Fruit fly (Drosophila melanogaster) whole organism, embryonic: Measurements from ENCODE around the gene Lsd-1.

Experiments used
- Abd-B ChIP-seq: fragments of 200-800 bp; sonication (Bioruptor generic); optimal IDR thresholded peaks from 2 replicates; lab custom pipeline; 2018; ENCODE audit warnings: missing biosample characterization, mild to moderate bottlenecking, missing genetic modification characterization, moderate library complexity
- BtbVII ChIP-seq: fragments of 200-800 bp; sonication (Bioruptor generic); optimal IDR thresholded peaks from 3 replicates; lab custom pipeline; 2017; ENCODE audit warnings: missing biosample characterization, mild to moderate bottlenecking, missing genetic modification characterization
- CG1024 ChIP-seq: fragments of 200-800 bp; sonication (Bioruptor generic); IDR thresholded peaks from 2 replicates; pipeline ENCODE4 v1.3.6; 2022; ENCODE audit warnings: missing biosample characterization, missing genetic modification characterization
- CG10267 ChIP-seq: fragments of 200-800 bp; sonication (Bioruptor generic); optimal IDR thresholded peaks from 2 replicates; lab custom pipeline; 2018; ENCODE audit warnings: missing biosample characterization, mild to moderate bottlenecking, missing genetic modification characterization, moderate library complexity
- CG10321 ChIP-seq: fragments of 200-800 bp; sonication (Bioruptor generic); IDR thresholded peaks from 2 replicates; pipeline ENCODE4 v1.3.6; 2022; ENCODE audit warnings: missing biosample characterization, missing genetic modification characterization
- CG10366 ChIP-seq: fragments of 200-800 bp; sonication (Bioruptor generic); IDR thresholded peaks from 2 replicates; pipeline ENCODE4 v1.3.6; 2022; ENCODE audit warnings: missing biosample characterization, missing genetic modification characterization
- CG11398 ChIP-seq: fragments of 200-800 bp; sonication (Bioruptor generic); optimal IDR thresholded peaks from 2 replicates; lab custom pipeline; 2016; ENCODE audit warnings: missing biosample characterization, missing genetic modification characterization
- CG12942 ChIP-seq: fragments of 200-800 bp; sonication (Bioruptor generic); optimal IDR thresholded peaks from 3 replicates; lab custom pipeline; 2016; ENCODE audit warnings: missing biosample characterization, missing genetic modification characterization
- CG13775 ChIP-seq: fragments of 200-800 bp; sonication (Bioruptor generic); optimal IDR thresholded peaks from 3 replicates; lab custom pipeline; 2017; ENCODE audit warnings: missing biosample characterization, mild to moderate bottlenecking, missing genetic modification characterization
- CG1647 ChIP-seq: fragments of 200-800 bp; sonication (Bioruptor generic); optimal IDR thresholded peaks from 3 replicates; lab custom pipeline; 2016; ENCODE audit warnings: missing biosample characterization, missing genetic modification characterization
- CG16863 ChIP-seq: fragments of 200-800 bp; sonication (Bioruptor generic); optimal IDR thresholded peaks from 3 replicates; lab custom pipeline; 2016; ENCODE audit warnings: missing biosample characterization, missing genetic modification characterization
- CG2202 ChIP-seq: fragments of 200-800 bp; sonication (Bioruptor generic); optimal IDR thresholded peaks from 2 replicates; lab custom pipeline; 2018; ENCODE audit warnings: missing biosample characterization, mild to moderate bottlenecking, missing genetic modification characterization
- CG2712 ChIP-seq: fragments of 200-800 bp; optimal IDR thresholded peaks from 3 replicates; lab custom pipeline; 2019; ENCODE audit warnings: missing biosample characterization, mild to moderate bottlenecking, missing genetic modification characterization, moderate library complexity
- CG32532 ChIP-seq: fragments of 200-800 bp; sonication (Bioruptor generic); IDR thresholded peaks from 2 replicates; pipeline ENCODE4 v1.3.6; 2022; ENCODE audit warnings: missing biosample characterization, missing genetic modification characterization
- CG3407 ChIP-seq: fragments of 200-800 bp; sonication (Bioruptor generic); optimal IDR thresholded peaks from 2 replicates; lab custom pipeline; 2018; ENCODE audit warnings: missing biosample characterization, mild to moderate bottlenecking, missing genetic modification characterization
- CG3995 ChIP-seq: fragments of 200-800 bp; sonication (Bioruptor generic); optimal IDR thresholded peaks from 3 replicates; lab custom pipeline; 2016; ENCODE audit warnings: missing biosample characterization, missing genetic modification characterization
- CG4424 ChIP-seq: fragments of 200-800 bp; sonication (Bioruptor generic); optimal IDR thresholded peaks from 3 replicates; lab custom pipeline; 2016; ENCODE audit warnings: missing biosample characterization, missing genetic modification characterization
- CG6175 ChIP-seq: fragments of 200-800 bp; sonication (Bioruptor generic); IDR thresholded peaks from 3 replicates; pipeline ENCODE4 v1.3.6; 2022; ENCODE audit warnings: missing biosample characterization, missing genetic modification characterization
- CG6654 ChIP-seq: fragments of 200-800 bp; sonication (Bioruptor generic); optimal IDR thresholded peaks from 2 replicates; lab custom pipeline; 2017; ENCODE audit warnings: missing biosample characterization, mild to moderate bottlenecking, missing genetic modification characterization
- CG6683 ChIP-seq: fragments of 200-800 bp; sonication (Bioruptor generic); optimal IDR thresholded peaks from 2 replicates; lab custom pipeline; 2017; ENCODE audit warnings: missing biosample characterization, mild to moderate bottlenecking, missing genetic modification characterization, missing genetic modification reagents
- CG6854 ChIP-seq: fragments of 200-800 bp; sonication (Bioruptor generic); optimal IDR thresholded peaks from 3 replicates; lab custom pipeline; 2017; ENCODE audit warnings: missing biosample characterization, mild to moderate bottlenecking, missing genetic modification characterization
- CG7928 ChIP-seq: fragments of 200-800 bp; sonication (Bioruptor generic); optimal IDR thresholded peaks from 2 replicates; lab custom pipeline; 2017; ENCODE audit warnings: missing biosample characterization, mild to moderate bottlenecking, missing genetic modification characterization
- CG8281 ChIP-seq: fragments of 200-800 bp; sonication (Bioruptor generic); optimal IDR thresholded peaks from 2 replicates; lab custom pipeline; 2018; ENCODE audit warnings: missing biosample characterization, mild to moderate bottlenecking, missing genetic modification characterization, moderate library complexity
- CG8478 ChIP-seq: fragments of >200 bp; optimal IDR thresholded peaks from 2 replicates; lab custom pipeline; 2018
- Fer3 ChIP-seq: fragments of 200-800 bp; sonication (Bioruptor generic); optimal IDR thresholded peaks from 2 replicates; lab custom pipeline; 2018; ENCODE audit warnings: missing biosample characterization, mild to moderate bottlenecking, missing genetic modification characterization, moderate library complexity
- Hmr ChIP-seq: fragments of 200-800 bp; sonication (Bioruptor generic); optimal IDR thresholded peaks from 3 replicates; lab custom pipeline; 2017; ENCODE audit warnings: mild to moderate bottlenecking, missing biosample characterization, missing genetic modification reagents, missing genetic modification characterization
- Hmx ChIP-seq: fragments of 200-800 bp; sonication (Bioruptor generic); optimal IDR thresholded peaks from 2 replicates; lab custom pipeline; 2016; ENCODE audit warnings: missing biosample characterization, missing genetic modification characterization
- MTF-1 ChIP-seq: fragments of 200-800 bp; sonication (Bioruptor generic); optimal IDR thresholded peaks from 2 replicates; lab custom pipeline; 2018; ENCODE audit warnings: missing biosample characterization, mild to moderate bottlenecking, missing genetic modification characterization, borderline replicate concordance
- Optix ChIP-seq: fragments of 200-800 bp; sonication (Bioruptor generic); IDR thresholded peaks from 3 replicates; pipeline ENCODE4 v1.3.6; 2022; ENCODE audit warnings: missing biosample characterization, missing genetic modification characterization
- Ssrp ChIP-seq: fragments of 200-800 bp; sonication (Bioruptor generic); optimal IDR thresholded peaks from 2 replicates; lab custom pipeline; 2018; ENCODE audit warnings: missing biosample characterization, mild to moderate bottlenecking, missing genetic modification characterization, moderate library complexity
- Vsx1 ChIP-seq: fragments of 200-800 bp; sonication (Bioruptor generic); optimal IDR thresholded peaks from 2 replicates; lab custom pipeline; 2017; ENCODE audit warnings: missing biosample characterization, mild to moderate bottlenecking, missing genetic modification characterization, missing genetic modification reagents
- al ChIP-seq: fragments of 200-800 bp; sonication (Bioruptor generic); IDR thresholded peaks from 2 replicates; pipeline ENCODE4 v1.3.6; 2022; ENCODE audit warnings: missing biosample characterization, missing genetic modification characterization
- aop ChIP-seq: fragments of 200-800 bp; sonication (Bioruptor generic); IDR thresholded peaks from 2 replicates; pipeline ENCODE4 v1.3.6; 2022; ENCODE audit warnings: missing biosample characterization, missing genetic modification characterization
- ato ChIP-seq: fragments of 200-800 bp; sonication (Bioruptor generic); IDR thresholded peaks from 2 replicates; pipeline ENCODE4 v1.3.6; 2022; ENCODE audit warnings: missing biosample characterization, missing genetic modification characterization; ENCODE audit not compliant: partially characterized antibody
- caup ChIP-seq: fragments of 200-800 bp; sonication (Bioruptor generic); optimal IDR thresholded peaks from 3 replicates; lab custom pipeline; 2017; ENCODE audit warnings: missing biosample characterization, mild to moderate bottlenecking, missing genetic modification characterization, moderate library complexity; ENCODE audit not compliant: severe bottlenecking
- ci ChIP-seq: fragments of 200-800 bp; sonication (Bioruptor generic); IDR thresholded peaks from 3 replicates; pipeline ENCODE4 v1.3.6; 2022; ENCODE audit warnings: missing biosample characterization, missing genetic modification characterization
- cwo ChIP-seq: fragments of 200-800 bp; sonication (Bioruptor generic); optimal IDR thresholded peaks from 3 replicates; lab custom pipeline; 2017; ENCODE audit warnings: missing biosample characterization, missing genetic modification characterization, mild to moderate bottlenecking, moderate library complexity, missing genetic modification reagents
- dimm ChIP-seq: fragments of 200-800 bp; sonication (Bioruptor generic); IDR thresholded peaks from 2 replicates; pipeline ENCODE4 v1.3.6; 2022; ENCODE audit warnings: missing biosample characterization, missing genetic modification characterization
- dysf ChIP-seq: fragments of 200-800 bp; sonication (Bioruptor generic); IDR thresholded peaks from 3 replicates; pipeline ENCODE4 v1.3.6; 2022; ENCODE audit warnings: missing biosample characterization, missing genetic modification characterization
- ewg ChIP-seq: fragments of 200-800 bp; sonication (Bioruptor generic); optimal IDR thresholded peaks from 3 replicates; lab custom pipeline; 2017; ENCODE audit warnings: mild to moderate bottlenecking, missing biosample characterization, missing genetic modification reagents, missing genetic modification characterization
- fu2 ChIP-seq: fragments of 200-800 bp; sonication (Bioruptor generic); optimal IDR thresholded peaks from 2 replicates; lab custom pipeline; 2016; ENCODE audit warnings: missing biosample characterization, missing genetic modification characterization
- gce ChIP-seq: fragments of 200-800 bp; sonication (Bioruptor generic); IDR thresholded peaks from 3 replicates; pipeline ENCODE4 v1.3.6; 2022; ENCODE audit warnings: missing biosample characterization, missing genetic modification characterization
- ham ChIP-seq: fragments of 200-800 bp; sonication (Bioruptor generic); IDR thresholded peaks from 2 replicates; pipeline ENCODE4 v1.3.6; 2022; ENCODE audit warnings: missing biosample characterization, missing genetic modification characterization
- kni ChIP-seq: fragments of 200-800 bp; sonication (Bioruptor generic); optimal IDR thresholded peaks from 3 replicates; lab custom pipeline; 2017; ENCODE audit warnings: mild to moderate bottlenecking, missing biosample characterization, missing genetic modification reagents, missing genetic modification characterization
- sd ChIP-seq: fragments of 200-800 bp; sonication (Bioruptor generic); optimal IDR thresholded peaks from 3 replicates; lab custom pipeline; 2018; ENCODE audit warnings: missing biosample characterization, mild to moderate bottlenecking, missing genetic modification characterization, moderate library complexity
- sens-2 ChIP-seq: fragments of 200-800 bp; sonication (Bioruptor generic); IDR thresholded peaks from 2 replicates; pipeline ENCODE4 v1.3.6; 2022; ENCODE audit warnings: missing biosample characterization, missing genetic modification characterization
- sisA ChIP-seq: fragments of 200-800 bp; sonication (Bioruptor generic); IDR thresholded peaks from 2 replicates; pipeline ENCODE4 v1.3.6; 2022; ENCODE audit warnings: missing biosample characterization, missing genetic modification characterization
- sob ChIP-seq: fragments of 200-800 bp; sonication (Bioruptor generic); IDR thresholded peaks from 2 replicates; pipeline ENCODE4 v1.3.6; 2022; ENCODE audit warnings: missing biosample characterization, missing genetic modification characterization
- ssp ChIP-seq: fragments of 200-800 bp; sonication (Bioruptor generic); IDR thresholded peaks from 2 replicates; pipeline ENCODE4 v1.3.6; 2022; ENCODE audit warnings: missing biosample characterization, missing genetic modification characterization
- tll ChIP-seq, 2 experiments: fragments of 200-800 bp in 1 of 2; fragments of >200 bp in 1 of 2; sonication (Bioruptor generic) in 1 of 2; optimal IDR thresholded peaks; 2 replicates each; lab custom pipeline; 2017 to 2019; ENCODE audit warnings: missing biosample characterization in 2 of 2, missing genetic modification characterization in 2 of 2, mild to moderate bottlenecking in 1 of 2, moderate library complexity in 1 of 2

Gene Lsd-1

dm6 chr3R:23781466-23781935, 17.8 kb downstream of the Lsd-1 start, which contains the start of the genes Nup98-96 and mbc (continued):
- peak; percentile 92 for TF ChIP-seq Abd-B (GFP tag; lab: Kevin White, UChicago)
- TF ChIP-seq CG4424 (GFP tag; lab: Kevin White, UChicago), result peak; percentile 86
- TF ChIP-seq Optix, result peak; percentile 87
- peak; percentile 84 for TF ChIP-seq Ssrp
- peak; percentile 65 for TF ChIP-seq sens-2 (GFP tag; lab: Robert Waterston, UW)
- TF ChIP-seq CG10267 (tag; lab: Kevin White, UChicago), result peak; percentile 84
- peak; percentile 57 for TF ChIP-seq CG2202 (tag; lab: Kevin White, UChicago)
- peak; percentile 85 for TF ChIP-seq CG32532 (GFP tag; lab: Robert Waterston, UW)
- peak; percentile 42 for TF ChIP-seq kni (GFP tag; lab: Kevin White, UChicago)
- peak; percentile 93 for TF ChIP-seq fu2 (GFP tag; lab: Kevin White, UChicago)
- TF ChIP-seq dysf (GFP tag; lab: Robert Waterston, UW), result peak; percentile 89
- peak; percentile 69 for TF ChIP-seq CG11398
- peak; percentile 90 for TF ChIP-seq CG2712
- TF ChIP-seq CG6854 (GFP tag; lab: Kevin White, UChicago), result no peak
- peak; percentile 76 for TF ChIP-seq sd (tag; lab: Kevin White, UChicago)
- no peak for TF ChIP-seq Hmx (GFP tag; lab: Kevin White, UChicago)
- peak; percentile 37 for TF ChIP-seq CG3407 (GFP tag; lab: Kevin White, UChicago)
- peak; percentile 89 for TF ChIP-seq CG16863
- TF ChIP-seq gce (GFP tag; lab: Robert Waterston, UW), result peak; percentile 48; the same call in 1 of the 3 replicates
- peak; percentile 51 for TF ChIP-seq BtbVII (GFP tag; lab: Kevin White, UChicago)
- TF ChIP-seq Hmr (GFP tag; lab: Kevin White, UChicago), result peak; percentile 81
- TF ChIP-seq dimm (GFP tag; lab: Robert Waterston, UW), result peak; percentile 68
- TF ChIP-seq CG6175 (GFP tag; lab: Robert Waterston, UW), result peak; percentile 43; the same call in 1 of the 3 replicates
- TF ChIP-seq ci, result peak; percentile 75
- peak; percentile 46; the same call in 1 of the 2 replicates for TF ChIP-seq ham (GFP tag; lab: Robert Waterston, UW)
- TF ChIP-seq CG3995, result peak; percentile 83
- TF ChIP-seq CG10321 (GFP tag; lab: Robert Waterston, UW), result 0 out of 2 replicates have a peak, but pooled peaks have one; percentile 9
- TF ChIP-seq sob (GFP tag; lab: Robert Waterston, UW), result peak; percentile 82
- TF ChIP-seq CG7928 (GFP tag; lab: Kevin White, UChicago), result peak; percentile 63
- no peak for TF ChIP-seq CG6683 (GFP tag; lab: Kevin White, UChicago)
- TF ChIP-seq tll (GFP tag; optimal IDR thresholded peaks at IDR 0.05; lab: Kevin White, UChicago), result peak; percentile 57 to 98
- TF ChIP-seq ssp (GFP tag; lab: Robert Waterston, UW), result peak; percentile 100
- TF ChIP-seq ewg (GFP tag; lab: Kevin White, UChicago), result peak; percentile 86
- peak; percentile 76 for TF ChIP-seq al
- TF ChIP-seq CG13775 (GFP tag; lab: Kevin White, UChicago), result peak; percentile 92
- peak; percentile 22 for TF ChIP-seq CG6654 (GFP tag; lab: Kevin White, UChicago)
- TF ChIP-seq cwo, result peak; percentile 43
- peak; percentile 89 for TF ChIP-seq CG12942 (GFP tag; lab: Kevin White, UChicago)
- peak; percentile 72 for TF ChIP-seq MTF-1 (GFP tag; lab: Kevin White, UChicago)
- TF ChIP-seq caup, result peak; percentile 57
- TF ChIP-seq aop (GFP tag; lab: Robert Waterston, UW), result no peak
- 0 out of 2 replicates have a peak, but pooled peaks have one; percentile 65 for TF ChIP-seq ato (GFP tag; lab: Robert Waterston, UW)
- TF ChIP-seq CG1024 (GFP tag; lab: Robert Waterston, UW), result no peak; the same call in none of the 2 replicates
- peak; percentile 50 for TF ChIP-seq CG8281 (tag; lab: Kevin White, UChicago)
- peak; percentile 90 for TF ChIP-seq sisA (GFP tag; lab: Robert Waterston, UW)
- TF ChIP-seq CG10366 (GFP tag; lab: Robert Waterston, UW), result peak; percentile 85
- peak; percentile 72 for TF ChIP-seq Fer3 (tag; lab: Kevin White, UChicago)
- TF ChIP-seq CG8478, result no peak
- peak; percentile 89 for TF ChIP-seq CG1647 (GFP tag; lab: Kevin White, UChicago)
- TF ChIP-seq Vsx1 (GFP tag; lab: Kevin White, UChicago), result peak; percentile 98
